Fruit fly (Drosophila melanogaster) Kc167 (cell line): ENCODE data around the gene CG12104.

ENCODE experiments used
- Myc ChIP-seq: fragments of >200 bp; optimal IDR thresholded peaks from 2 replicates; lab custom pipeline; 2017; ENCODE audit warnings: missing external identifiers
- Sin3A ChIP-seq: fragments of >200 bp; optimal IDR thresholded peaks from 2 replicates; lab custom pipeline; 2018; ENCODE audit warnings: missing external identifiers
- h ChIP-seq: fragments of >200 bp; optimal IDR thresholded peaks from 3 replicates; lab custom pipeline; 2018; ENCODE audit warnings: missing external identifiers
- insv ChIP-seq: fragments of >200 bp; optimal IDR thresholded peaks from 3 replicates; lab custom pipeline; 2018; ENCODE audit warnings: missing external identifiers
- psq ChIP-seq: fragments of >200 bp; optimal IDR thresholded peaks from 2 replicates; lab custom pipeline; 2017; ENCODE audit warnings: missing external identifiers
- ttk ChIP-seq: sonication (Bioruptor generic); optimal IDR thresholded peaks from 2 replicates; lab custom pipeline; 2017; ENCODE audit warnings: missing external identifiers

dm6 chr3L:1553193-1553592 lies 49.3 kb downstream of the CG12104 start, which contains the start of gene Pcyt2:
- TF ChIP-seq insv: no peak
- TF ChIP-seq ttk (lab: Kevin White, UChicago): no peak
- no peak for TF ChIP-seq psq
- no peak for TF ChIP-seq Sin3A
- TF ChIP-seq h (lab: Kevin White, UChicago): no peak
- TF ChIP-seq Myc: no peak
